Worm (Caenorhabditis elegans): ENCODE data around the gene K02B7.3.

ce11 chrII:14672095-14672494 is 23.0 kb downstream of the K02B7.3 start:
- TF ChIP-seq dao-5 (tag; optimal IDR thresholded peaks at IDR 0.05) (no peak), him-1 (tag; optimal IDR thresholded peaks at IDR 0.05) (no peak), W03F9.2 (tag; optimal IDR thresholded peaks at IDR 0.05) (no peak)

All from whole organism, L4/young adult.